Worm (Caenorhabditis elegans): ENCODE data around the gene F07F6.7.

The F07F6.7 gene

ce11 chrII:5389831-5390323 lies 33.8 kb downstream of the F07F6.7 start, which contains the start of gene ndx-6 (continued):
- TF ChIP-seq ceh-62 (tag; optimal IDR thresholded peaks at IDR 0.05), result no peak
- TF ChIP-seq Y105C5A.15 (GFP tag; IDR thresholded peaks at IDR 0.05), result no peak
- TF ChIP-seq ceh-82 (tag; optimal IDR thresholded peaks at IDR 0.05), result no peak
- TF ChIP-seq snpc-4 (tag; optimal IDR thresholded peaks at IDR 0.05), result no peak
- TF ChIP-seq dmd-6 (GFP tag; IDR thresholded peaks at IDR 0.05), result peak; percentile 61
- TF ChIP-seq mdl-1 (tag; optimal IDR thresholded peaks at IDR 0.05), result peak in 1 of 2 experiments; percentile 27
- TF ChIP-seq T26A8.4 (GFP tag; IDR thresholded peaks at IDR 0.05), result peak; percentile 74
- no peak for TF ChIP-seq Y5F2A.4 (GFP tag; optimal IDR thresholded peaks at IDR 0.05)
- no peak for TF ChIP-seq ceh-44 (GFP tag; IDR thresholded peaks at IDR 0.05)
- TF ChIP-seq lim-7 (GFP tag; IDR thresholded peaks at IDR 0.05), result no peak
- peak; percentile 57 for TF ChIP-seq mxl-3 (GFP tag; optimal IDR thresholded peaks at IDR 0.05)
- TF ChIP-seq sdz-12 (GFP tag; optimal IDR thresholded peaks at IDR 0.05), result no peak
- no peak for TF ChIP-seq ceh-32 (tag; optimal IDR thresholded peaks at IDR 0.05; ENCODE audit: poor library complexity)
- peak; percentile 24; the same call in 1 of the 2 replicates for TF ChIP-seq egl-43 (GFP tag; IDR thresholded peaks at IDR 0.05)

ce11 chrII:5388786-5389421 lies 34.8 kb downstream of the F07F6.7 start, which contains the start of gene rsp-4:
rsp-4 (minus strand) TSS chrII:5388836.
- peak; percentile 94 for TF ChIP-seq aha-1 (tag)
- TF ChIP-seq cey-2 (tag; optimal IDR thresholded peaks at IDR 0.05; ENCODE audit: borderline replicate concordance, insufficient read depth), result no peak
- no peak for TF ChIP-seq nhr-42 (GFP tag; IDR thresholded peaks at IDR 0.05)
- TF ChIP-seq F10B5.3 (tag; optimal IDR thresholded peaks at IDR 0.05), result no peak
- TF ChIP-seq mes-2 (tag; optimal IDR thresholded peaks at IDR 0.05; ENCODE audit: poor library complexity, severe bottlenecking), result no peak
- no peak for TF ChIP-seq dmd-6 (GFP tag; IDR thresholded peaks at IDR 0.05)

- TF ChIP-seq mep-1 (tag; optimal IDR thresholded peaks at IDR 0.05) (peak; percentile 25), F10B5.3 (tag; optimal IDR thresholded peaks at IDR 0.05) (no peak), Y75B8A.6 (GFP tag; IDR thresholded peaks at IDR 0.05) (no peak), ceh-82 (tag; optimal IDR thresholded peaks at IDR 0.05) (no peak), lin-39 (tag; optimal IDR thresholded peaks at IDR 0.05) (no peak), aha-1 (tag) (peak; percentile 11), ama-1 (optimal IDR thresholded peaks at IDR 0.05) (peak; percentile 0), ces-1 (GFP tag; optimal IDR thresholded peaks at IDR 0.05) (no peak), lin-1 (GFP tag; IDR thresholded peaks at IDR 0.05) (no peak), lin-38 (GFP tag; IDR thresholded peaks at IDR 0.05) (0 out of 2 replicates have a peak, but pooled peaks have one; percentile 16)
Measured at ce11 chrII:5387217-5387616, 36.4 kb downstream of the F07F6.7 start, which contains the start of gene ccpp-6. ccpp-6 (minus strand) TSS chrII:5387317.

- TF ChIP-seq daf-16 (GFP tag; optimal IDR thresholded peaks at IDR 0.05), result no peak
- TF ChIP-seq daf-16 (tag; optimal IDR thresholded peaks at IDR 0.05), result peak; percentile 22
- TF ChIP-seq attf-4 (tag; optimal IDR thresholded peaks at IDR 0.05), result no peak
Measured at ce11 chrII:5384282-5384681, 39.4 kb downstream of the F07F6.7 start.

- TF ChIP-seq aha-1 (tag), result peak; percentile 99
- TF ChIP-seq dmd-9 (GFP tag; IDR thresholded peaks at IDR 0.05), result no peak
- TF ChIP-seq ces-1 (GFP tag; optimal IDR thresholded peaks at IDR 0.05), result no peak
- TF ChIP-seq nhr-111 (GFP tag; optimal IDR thresholded peaks at IDR 0.05), result no peak
- TF ChIP-seq ctbp-1 (GFP tag; IDR thresholded peaks at IDR 0.05), result no peak
- no peak for TF ChIP-seq D1046.2 (GFP tag; IDR thresholded peaks at IDR 0.05)
- TF ChIP-seq nhr-25 (tag; optimal IDR thresholded peaks at IDR 0.05; ENCODE audit: borderline replicate concordance, insufficient read depth), result peak; percentile 95
- peak; percentile 71 for TF ChIP-seq pqm-1 (tag; optimal IDR thresholded peaks at IDR 0.05)
- TF ChIP-seq nhr-77 (tag; optimal IDR thresholded peaks at IDR 0.05), result peak; percentile 89
- TF ChIP-seq mxl-3 (GFP tag; optimal IDR thresholded peaks at IDR 0.05), result peak; percentile 86
- no peak for TF ChIP-seq ceh-32 (tag; optimal IDR thresholded peaks at IDR 0.05; ENCODE audit: poor library complexity)
- peak; percentile 70 for TF ChIP-seq ama-1 (optimal IDR thresholded peaks at IDR 0.05)
- TF ChIP-seq lin-15B (tag; optimal IDR thresholded peaks at IDR 0.05), result no peak
- no peak for TF ChIP-seq set-16 (GFP tag; IDR thresholded peaks at IDR 0.05)
- peak; percentile 36; the same call in 1 of the 2 replicates for TF ChIP-seq nhr-42 (GFP tag; IDR thresholded peaks at IDR 0.05)
- TF ChIP-seq daf-8 (GFP tag; IDR thresholded peaks at IDR 0.05), result no peak
- TF ChIP-seq nhr-237 (tag; optimal IDR thresholded peaks at IDR 0.05), result no peak
- no peak for TF ChIP-seq F10B5.3 (tag; optimal IDR thresholded peaks at IDR 0.05)
- no peak for TF ChIP-seq tra-1 (GFP tag; IDR thresholded peaks at IDR 0.05)
- peak; percentile 93 for TF ChIP-seq hlh-11 (tag; optimal IDR thresholded peaks at IDR 0.05)
Measured at ce11 chrII:5379614-5380077, 44.0 kb downstream of the F07F6.7 start, which contains the start of gene pkc-3. pkc-3 (plus strand) TSS chrII:5380027.

Data from whole organism, L4 larva.